Worm (Caenorhabditis elegans) whole organism, L4 larva: ENCODE data around the gene srh-46.

Experiments used
- daf-12 ChIP-seq: fragments of 150-350 bp; optimal IDR thresholded peaks from 2 replicates; lab custom pipeline; 2014; ENCODE audit warnings: missing biosample characterization, missing genetic modification reagents, missing genetic modification characterization
- egl-43 ChIP-seq: fragments of 200-800 bp; sonication (Bioruptor generic); IDR thresholded peaks from 2 replicates; pipeline ENCODE4 v1.3.6; 2022; ENCODE audit warnings: missing genetic modification reagents, missing genetic modification characterization, missing compliant biosample characterization
- fkh-10 ChIP-seq: fragments of 150-350 bp; optimal IDR thresholded peaks from 2 replicates; lab custom pipeline; 2014; ENCODE audit warnings: missing biosample characterization, missing genetic modification reagents, missing genetic modification characterization
- madf-9 ChIP-seq: fragments of 200-800 bp; sonication (Bioruptor generic); conservative IDR thresholded peaks from 2 replicates; pipeline ENCODE4 v1.3.6; 2022; ENCODE audit warnings: missing genetic modification reagents, missing genetic modification characterization, missing compliant biosample characterization
- mdl-1 ChIP-seq, 2 experiments: fragments of 150-350 bp in 1 of 2; sonication (generic microtip) in 1 of 2; optimal IDR thresholded peaks; 2 replicates each; lab custom pipeline; 2014 to 2017; ENCODE audit warnings: missing biosample characterization in 2 of 2, missing genetic modification characterization in 2 of 2
- zag-1 ChIP-seq: fragments of 150-350 bp; optimal IDR thresholded peaks from 2 replicates; lab custom pipeline; 2014; ENCODE audit warnings: missing biosample characterization, missing genetic modification characterization

ce11 chrV:11272848-11273247, 29.8 kb downstream of the srh-46 start, which contains the start of gene clec-223:
- TF ChIP-seq mdl-1 (tag; optimal IDR thresholded peaks at IDR 0.05; lab: Kevin White, UChicago): no peak
- TF ChIP-seq zag-1: no peak
- no peak for TF ChIP-seq daf-12 (tag; lab: Kevin White, UChicago)
- no peak for TF ChIP-seq madf-9 (GFP tag; lab: Robert Waterston, UW)
- no peak for TF ChIP-seq fkh-10
- no peak for TF ChIP-seq egl-43
